Worm (Caenorhabditis elegans) whole organism, L4 larva: ENCODE measurements around the gene exos-2.

Experiments
- F10B5.3 ChIP-seq: sonication (generic microtip); optimal IDR thresholded peaks from 2 replicates; lab custom pipeline; 2016; ENCODE audit warnings: mild to moderate bottlenecking, missing genetic modification characterization, missing compliant biosample characterization
- F26F4.8 ChIP-seq: fragments of 200-800 bp; sonication (Bioruptor generic); conservative IDR thresholded peaks from 2 replicates; pipeline ENCODE4 v1.3.6; 2022; ENCODE audit warnings: missing genetic modification characterization, missing compliant biosample characterization
- F37D6.2 ChIP-seq: sonication (generic microtip); optimal IDR thresholded peaks from 2 replicates; lab custom pipeline; 2016; ENCODE audit warnings: mild to moderate bottlenecking, missing genetic modification characterization, missing compliant biosample characterization
- T26A8.4 ChIP-seq: fragments of 200-800 bp; sonication (Bioruptor generic); IDR thresholded peaks from 2 replicates; pipeline ENCODE4 v1.3.6; 2022; ENCODE audit warnings: missing genetic modification characterization, missing compliant biosample characterization
- Y105C5A.15 ChIP-seq: fragments of 200-800 bp; sonication (Bioruptor generic); IDR thresholded peaks from 2 replicates; pipeline ENCODE4 v1.3.6; 2022; ENCODE audit warnings: missing genetic modification characterization, missing compliant biosample characterization
- Y5F2A.4 ChIP-seq: fragments of 200-800 bp; sonication (Bioruptor generic); optimal IDR thresholded peaks from 2 replicates; lab custom pipeline; 2018; ENCODE audit warnings: mild to moderate bottlenecking, missing genetic modification characterization, missing compliant biosample characterization
- aha-1 ChIP-seq: fragments of 150-350 bp; peaks from one replicate; lab custom pipeline; 2014; ENCODE audit warnings: missing biosample characterization, missing genetic modification characterization
- aly-2 ChIP-seq: sonication (generic microtip); optimal IDR thresholded peaks from 2 replicates; lab custom pipeline; 2018; ENCODE audit warnings: missing biosample characterization, missing genetic modification characterization
- ama-1 ChIP-seq: fragments of 150-350 bp; optimal IDR thresholded peaks from 2 replicates; lab custom pipeline; 2014; ENCODE audit warnings: inconsistent platforms, mixed read lengths
- ceh-20 ChIP-seq: fragments of 200-800 bp; sonication (Bioruptor generic); IDR thresholded peaks from 2 replicates; pipeline ENCODE4 v1.3.6; 2022; ENCODE audit warnings: missing genetic modification reagents, missing genetic modification characterization, missing compliant biosample characterization
- ceh-28 ChIP-seq: fragments of 150-350 bp; optimal IDR thresholded peaks from 2 replicates; lab custom pipeline; 2014; ENCODE audit warnings: missing biosample characterization, missing genetic modification reagents, missing genetic modification characterization
- ceh-32 ChIP-seq: sonication (generic microtip); optimal IDR thresholded peaks from 2 replicates; lab custom pipeline; 2016; ENCODE audit warnings: mild to moderate bottlenecking, missing genetic modification characterization, missing compliant biosample characterization; ENCODE audit not compliant: poor library complexity
- ceh-44 ChIP-seq: fragments of 200-800 bp; sonication (Bioruptor generic); IDR thresholded peaks from 2 replicates; pipeline ENCODE4 v1.3.6; 2022; ENCODE audit warnings: missing genetic modification reagents, missing genetic modification characterization, missing compliant biosample characterization
- ceh-62 ChIP-seq: sonication (generic microtip); optimal IDR thresholded peaks from 2 replicates; lab custom pipeline; 2017; ENCODE audit warnings: missing biosample characterization, missing genetic modification characterization
- ceh-82 ChIP-seq: sonication (generic microtip); optimal IDR thresholded peaks from 2 replicates; lab custom pipeline; 2017; ENCODE audit warnings: missing biosample characterization, missing genetic modification characterization
- ces-1 ChIP-seq: fragments of 150-350 bp; sonication (generic microtip); optimal IDR thresholded peaks from 4 replicates; lab custom pipeline; 2014; ENCODE audit warnings: missing biosample characterization, missing genetic modification reagents, missing genetic modification characterization
- ctbp-1 ChIP-seq: fragments of 200-800 bp; sonication (Bioruptor generic); IDR thresholded peaks from 2 replicates; pipeline ENCODE4 v1.3.6; 2022; ENCODE audit warnings: missing genetic modification reagents, missing genetic modification characterization, missing compliant biosample characterization
- daf-16 ChIP-seq, 3 experiments: sonication (generic microtip); optimal IDR thresholded peaks; 2 replicates each; lab custom pipeline; 2016 to 2017; ENCODE audit warnings: missing genetic modification characterization in 3 of 3, missing genetic modification reagents in 3 of 3, mild to moderate bottlenecking in 2 of 3, missing compliant biosample characterization in 2 of 3, missing biosample characterization in 1 of 3, moderate library complexity in 1 of 3
- dmd-9 ChIP-seq: fragments of 200-800 bp; sonication (Bioruptor generic); IDR thresholded peaks from 2 replicates; pipeline ENCODE4 v1.3.6; 2022; ENCODE audit warnings: missing genetic modification reagents, missing genetic modification characterization, missing compliant biosample characterization
- duxl-1 ChIP-seq: sonication (generic microtip); optimal IDR thresholded peaks from 2 replicates; lab custom pipeline; 2016; ENCODE audit warnings: mild to moderate bottlenecking, missing genetic modification characterization, moderate library complexity, missing compliant biosample characterization; ENCODE audit not compliant: poor library complexity
- egl-27 ChIP-seq: sonication (generic microtip); optimal IDR thresholded peaks from 3 replicates; lab custom pipeline; 2017; ENCODE audit warnings: missing biosample characterization, missing genetic modification reagents, missing genetic modification characterization
- egl-43 ChIP-seq: fragments of 200-800 bp; sonication (Bioruptor generic); IDR thresholded peaks from 2 replicates; pipeline ENCODE4 v1.3.6; 2022; ENCODE audit warnings: missing genetic modification reagents, missing genetic modification characterization, missing compliant biosample characterization
- fkh-10 ChIP-seq: fragments of 150-350 bp; optimal IDR thresholded peaks from 2 replicates; lab custom pipeline; 2014; ENCODE audit warnings: missing biosample characterization, missing genetic modification reagents, missing genetic modification characterization
- hif-1 ChIP-seq, 2 experiments: sonication (generic microtip); optimal IDR thresholded peaks; 2 replicates each; lab custom pipeline; 2016 to 2017; ENCODE audit warnings: missing compliant biosample characterization in 2 of 2, missing genetic modification characterization in 2 of 2, missing genetic modification reagents in 2 of 2, missing genotype in 2 of 2, mild to moderate bottlenecking in 1 of 2
- hlh-11 ChIP-seq: fragments of 200-800 bp; sonication (Bioruptor generic); optimal IDR thresholded peaks from 2 replicates; lab custom pipeline; 2018; ENCODE audit warnings: mild to moderate bottlenecking, missing genetic modification characterization, missing compliant biosample characterization
- hlh-30 ChIP-seq: sonication (generic microtip); optimal IDR thresholded peaks from 2 replicates; lab custom pipeline; 2017; ENCODE audit warnings: antibody characterized with exemption, mild to moderate bottlenecking, missing genetic modification characterization, missing compliant biosample characterization; ENCODE audit not compliant: insufficient read depth
- hmg-1.1 ChIP-seq: fragments of 200-800 bp; sonication (Bioruptor generic); IDR thresholded peaks from 2 replicates; pipeline ENCODE4 v1.3.6; 2022; ENCODE audit warnings: missing genetic modification reagents, missing genetic modification characterization, missing compliant biosample characterization
- jun-1 ChIP-seq: fragments of 150-350 bp; optimal IDR thresholded peaks from 2 replicates; lab custom pipeline; 2014; ENCODE audit warnings: missing biosample characterization, missing genetic modification reagents, missing genetic modification characterization
- lin-1 ChIP-seq: fragments of 200-800 bp; sonication (Bioruptor generic); IDR thresholded peaks from 2 replicates; pipeline ENCODE4 v1.3.6; 2022; ENCODE audit warnings: missing genetic modification reagents, missing genetic modification characterization, missing compliant biosample characterization
- lin-29 ChIP-seq: fragments of 200-800 bp; sonication (Bioruptor generic); IDR thresholded peaks from 2 replicates; pipeline ENCODE4 v1.3.6; 2022; ENCODE audit warnings: missing genetic modification reagents, missing genetic modification characterization, missing compliant biosample characterization
- lin-39 ChIP-seq: fragments of 150-350 bp; optimal IDR thresholded peaks from 2 replicates; lab custom pipeline; 2014; ENCODE audit warnings: missing biosample characterization, missing genetic modification reagents, missing genetic modification characterization
- lir-3 ChIP-seq: sonication (generic microtip); optimal IDR thresholded peaks from 2 replicates; lab custom pipeline; 2016; ENCODE audit warnings: mild to moderate bottlenecking, missing genetic modification characterization, missing compliant biosample characterization
- lsy-2 ChIP-seq, 2 experiments: fragments of 150-350 bp in 1 of 2; sonication (generic microtip) in 1 of 2; optimal IDR thresholded peaks; 2 replicates each; lab custom pipeline; 2014 to 2017; ENCODE audit warnings: missing biosample characterization in 2 of 2, missing genetic modification characterization in 2 of 2
- madf-5 ChIP-seq, 2 experiments: fragments of 200-800 bp; sonication (Bioruptor generic); IDR thresholded peaks; 2 replicates each; pipeline ENCODE4 v1.3.6; 2022; ENCODE audit warnings: missing compliant biosample characterization in 2 of 2, missing genetic modification characterization in 2 of 2
- mep-1 ChIP-seq: fragments of 150-350 bp; sonication (generic microtip); optimal IDR thresholded peaks from 3 replicates; lab custom pipeline; 2014; ENCODE audit warnings: missing biosample characterization, missing genetic modification characterization
- mes-2 ChIP-seq: sonication (generic microtip); optimal IDR thresholded peaks from 2 replicates; lab custom pipeline; 2016; ENCODE audit warnings: missing genotype, mild to moderate bottlenecking, missing genetic modification characterization, missing compliant biosample characterization; ENCODE audit not compliant: poor library complexity, severe bottlenecking
- mxl-2 ChIP-seq: fragments of 200-800 bp; sonication (Bioruptor generic); conservative IDR thresholded peaks from 2 replicates; pipeline ENCODE4 v1.3.6; 2022; ENCODE audit warnings: missing genetic modification reagents, missing genetic modification characterization, missing compliant biosample characterization
- nhr-11 ChIP-seq: fragments of 150-350 bp; optimal IDR thresholded peaks from 2 replicates; lab custom pipeline; 2014; ENCODE audit warnings: missing biosample characterization, missing genetic modification characterization
- nhr-28 ChIP-seq: fragments of 150-350 bp; optimal IDR thresholded peaks from 2 replicates; lab custom pipeline; 2014; ENCODE audit warnings: missing biosample characterization, missing genetic modification characterization
- nhr-6 ChIP-seq: fragments of 150-350 bp; optimal IDR thresholded peaks from 2 replicates; lab custom pipeline; 2014; ENCODE audit warnings: missing biosample characterization, missing genetic modification characterization
- nhr-76 ChIP-seq: fragments of 150-350 bp; optimal IDR thresholded peaks from 2 replicates; lab custom pipeline; 2014; ENCODE audit warnings: missing biosample characterization, missing genetic modification characterization
- nhr-77 ChIP-seq: fragments of 150-350 bp; optimal IDR thresholded peaks from 2 replicates; lab custom pipeline; 2014; ENCODE audit warnings: missing biosample characterization, missing genetic modification characterization
- pqm-1 ChIP-seq: sonication (generic microtip); optimal IDR thresholded peaks from 2 replicates; lab custom pipeline; 2017; ENCODE audit warnings: missing biosample characterization, missing genetic modification characterization
- saeg-2 ChIP-seq: fragments of 200-800 bp; sonication (Bioruptor generic); IDR thresholded peaks from 2 replicates; pipeline ENCODE4 v1.3.6; 2022; ENCODE audit warnings: missing genetic modification reagents, missing genetic modification characterization, missing compliant biosample characterization
- skn-1 ChIP-seq: fragments of 150-350 bp; optimal IDR thresholded peaks from 2 replicates; lab custom pipeline; 2014; ENCODE audit warnings: missing biosample characterization, missing genetic modification characterization
- snpc-4 ChIP-seq: fragments of 150-350 bp; optimal IDR thresholded peaks from 2 replicates; lab custom pipeline; 2014; ENCODE audit warnings: missing biosample characterization, missing genetic modification characterization
- spr-1 ChIP-seq: sonication (generic microtip); optimal IDR thresholded peaks from 2 replicates; lab custom pipeline; 2016; ENCODE audit warnings: mild to moderate bottlenecking, missing genetic modification characterization, missing compliant biosample characterization
- tag-97 ChIP-seq: fragments of 200-800 bp; sonication (Bioruptor generic); IDR thresholded peaks from 2 replicates; pipeline ENCODE4 v1.3.6; 2022; ENCODE audit warnings: missing genetic modification characterization, missing compliant biosample characterization
- unc-62 ChIP-seq, 3 experiments: fragments of 150-350 bp in 1 of 3; sonication (generic microtip); optimal IDR thresholded peaks in 2 of 3; peaks in 1 of 3; 1 replicate in 1 of 3; 2 replicates in 2 of 3; lab custom pipeline; 2014 to 2017; ENCODE audit warnings: missing biosample characterization in 3 of 3, missing genetic modification characterization in 3 of 3, missing genetic modification reagents in 3 of 3, missing genotype in 1 of 3
- zag-1 ChIP-seq: fragments of 150-350 bp; optimal IDR thresholded peaks from 2 replicates; lab custom pipeline; 2014; ENCODE audit warnings: missing biosample characterization, missing genetic modification characterization
- zfp-2 ChIP-seq: sonication (generic microtip); optimal IDR thresholded peaks from 2 replicates; lab custom pipeline; 2016; ENCODE audit warnings: mild to moderate bottlenecking, missing genetic modification characterization, missing compliant biosample characterization

The exos-2 gene

ce11 chrIV:6442016-6442618 lies 26.8 kb downstream of the exos-2 start (continued):
- TF ChIP-seq mxl-2 (GFP tag; lab: Robert Waterston, UW) (no peak), nhr-77 (tag; lab: Kevin White, UChicago) (peak; percentile 32), madf-5 (GFP tag; IDR thresholded peaks at IDR 0.05; lab: Robert Waterston, UW) (no peak), mep-1 (no peak), zfp-2 (tag; lab: Kevin White, UChicago) (no peak), ceh-44 (GFP tag; lab: Robert Waterston, UW) (no peak), dmd-9 (GFP tag; lab: Robert Waterston, UW) (no peak), Y5F2A.4 (GFP tag; lab: Kevin White, UChicago) (no peak), F26F4.8 (GFP tag; lab: Robert Waterston, UW) (no peak), tag-97 (GFP tag; lab: Robert Waterston, UW) (no peak), ceh-32 (tag; lab: Kevin White, UChicago) (no peak), skn-1 (tag; lab: Kevin White, UChicago) (no peak), nhr-28 (tag; lab: Kevin White, UChicago) (peak; percentile 48), ctbp-1 (GFP tag; lab: Robert Waterston, UW) (no peak), lir-3 (tag; lab: Kevin White, UChicago) (no peak), egl-43 (GFP tag; lab: Robert Waterston, UW) (no peak), lin-1 (GFP tag; lab: Robert Waterston, UW) (no peak), ceh-28 (no peak), pqm-1 (no peak), F10B5.3 (tag; lab: Kevin White, UChicago) (no peak), ceh-82 (no peak), lsy-2 (tag; optimal IDR thresholded peaks at IDR 0.05; lab: Kevin White, UChicago) (no peak), spr-1 (no peak), hif-1 (tag; optimal IDR thresholded peaks at IDR 0.05; lab: Kevin White, UChicago) (no peak), hmg-1.1 (0 out of 2 replicates have a peak, but pooled peaks have one; percentile 12), daf-16 (GFP tag; optimal IDR thresholded peaks at IDR 0.05; lab: Kevin White, UChicago) (no peak), daf-16 (tag; optimal IDR thresholded peaks at IDR 0.05; lab: Kevin White, UChicago) (peak; percentile 53), snpc-4 (tag; lab: Kevin White, UChicago) (no peak), jun-1 (no peak), nhr-6 (tag; lab: Kevin White, UChicago) (no peak), fkh-10 (GFP tag; lab: Kevin White, UChicago) (no peak), F37D6.2 (no peak), saeg-2 (GFP tag; lab: Robert Waterston, UW) (no peak), T26A8.4 (GFP tag; lab: Robert Waterston, UW) (no peak), nhr-11 (tag; lab: Kevin White, UChicago) (no peak), hlh-11 (peak; percentile 83), aha-1 (tag; lab: Kevin White, UChicago) (peak; percentile 19), ceh-20 (no peak), Y105C5A.15 (no peak), ceh-62 (tag; lab: Kevin White, UChicago) (no peak), ces-1 (no peak), nhr-76 (tag; lab: Kevin White, UChicago) (no peak), ama-1 (lab: Kevin White, UChicago) (no peak), zag-1 (no peak), lin-39 (tag; lab: Kevin White, UChicago) (no peak), duxl-1 (tag; lab: Kevin White, UChicago) (no peak), egl-27 (no peak), mes-2 (tag; lab: Kevin White, UChicago) (no peak), hlh-30 (tag; lab: Kevin White, UChicago) (peak; percentile 3), unc-62 (GFP tag; optimal IDR thresholded peaks at IDR 0.05 in 1 of 2; lab: Kevin White, UChicago) (peak in 1 of 2 experiments; percentile 40), unc-62 (tag; optimal IDR thresholded peaks at IDR 0.05; lab: Kevin White, UChicago) (no peak), aly-2 (tag; lab: Kevin White, UChicago) (no peak), lin-29 (GFP tag; lab: Robert Waterston, UW) (no peak)
